Worm (Caenorhabditis elegans) whole organism, young adult: ENCODE measurements around the gene mtpn-1.

Experiments used
- dpl-1 ChIP-seq: fragments of 150-350 bp; optimal IDR thresholded peaks from 2 replicates; lab custom pipeline; 2014; ENCODE audit warnings: missing biosample characterization, missing genetic modification reagents, missing genetic modification characterization
- hlh-12 ChIP-seq: sonication (generic microtip); optimal IDR thresholded peaks from 2 replicates; lab custom pipeline; 2016; ENCODE audit warnings: missing genetic modification characterization, missing compliant biosample characterization
- pha-4 ChIP-seq: fragments of 150-350 bp; sonication (generic microtip); optimal IDR thresholded peaks from 2 replicates; lab custom pipeline; 2014; ENCODE audit warnings: missing biosample characterization, missing genetic modification reagents, missing genetic modification characterization
- snpc-1.1 ChIP-seq: sonication (generic microtip); optimal IDR thresholded peaks from 2 replicates; lab custom pipeline; 2017; ENCODE audit warnings: missing genetic modification characterization, mild to moderate bottlenecking, missing compliant biosample characterization, antibody characterized with exemption, moderate library complexity, missing genotype, missing genetic modification reagents; ENCODE audit not compliant: insufficient read depth
- unc-62 ChIP-seq: fragments of 150-350 bp; optimal IDR thresholded peaks from 2 replicates; lab custom pipeline; 2014; ENCODE audit warnings: missing biosample characterization, missing genetic modification reagents, missing genetic modification characterization
- ztf-28 ChIP-seq: fragments of 200-800 bp; sonication (Bioruptor generic); IDR thresholded peaks from 2 replicates; pipeline ENCODE4 v1.3.6; 2022; ENCODE audit warnings: missing genetic modification reagents, missing genetic modification characterization, missing compliant biosample characterization

- TF ChIP-seq unc-62 (GFP tag; lab: Kevin White, UChicago) (no peak), ztf-28 (no peak), dpl-1 (GFP tag; lab: Kevin White, UChicago) (no peak), pha-4 (no peak), hlh-12 (tag; lab: Kevin White, UChicago) (no peak), snpc-1.1 (tag; lab: Kevin White, UChicago) (no peak)
These were observed 47.6 kb downstream of the mtpn-1 start for ce11 chrX:2454914-2455313.
